Fruit fly (Drosophila melanogaster) whole organism, embryonic: ENCODE data around the gene CG6738.

ENCODE experiments used
- Adf1 ChIP-seq: fragments of 200-800 bp; sonication (Bioruptor generic); IDR thresholded peaks from 2 replicates; pipeline ENCODE4 v1.3.6; 2022; ENCODE audit warnings: missing biosample characterization, missing genetic modification characterization
- Asciz ChIP-seq: fragments of 200-800 bp; sonication (Bioruptor generic); optimal IDR thresholded peaks from 2 replicates; lab custom pipeline; 2017; ENCODE audit warnings: missing biosample characterization, mild to moderate bottlenecking, missing genetic modification characterization, missing genetic modification reagents
- CG10321 ChIP-seq: fragments of 200-800 bp; sonication (Bioruptor generic); IDR thresholded peaks from 2 replicates; pipeline ENCODE4 v1.3.6; 2022; ENCODE audit warnings: missing biosample characterization, missing genetic modification characterization
- CG11093 ChIP-seq: fragments of 200-800 bp; sonication (Bioruptor generic); IDR thresholded peaks from 3 replicates; pipeline ENCODE4 v1.3.6; 2022; ENCODE audit warnings: missing biosample characterization, missing genetic modification characterization
- CG11398 ChIP-seq: fragments of 200-800 bp; sonication (Bioruptor generic); optimal IDR thresholded peaks from 2 replicates; lab custom pipeline; 2016; ENCODE audit warnings: missing biosample characterization, missing genetic modification characterization
- CG11723 ChIP-seq: fragments of 200-800 bp; sonication (Bioruptor generic); optimal IDR thresholded peaks from 2 replicates; lab custom pipeline; 2017; ENCODE audit warnings: missing biosample characterization, mild to moderate bottlenecking, missing genetic modification characterization
- CG12391 ChIP-seq: fragments of 200-800 bp; sonication (Bioruptor generic); optimal IDR thresholded peaks from 3 replicates; lab custom pipeline; 2018; ENCODE audit warnings: missing biosample characterization, mild to moderate bottlenecking, missing genetic modification characterization, moderate library complexity
- CG12659 ChIP-seq: fragments of 200-800 bp; sonication (Bioruptor generic); optimal IDR thresholded peaks from 3 replicates; lab custom pipeline; 2017; ENCODE audit warnings: mild to moderate bottlenecking, missing biosample characterization, missing genetic modification reagents, missing genetic modification characterization
- CG13287 ChIP-seq: fragments of 200-800 bp; sonication (Bioruptor generic); IDR thresholded peaks from 2 replicates; pipeline ENCODE4 v1.3.6; 2022; ENCODE audit warnings: missing biosample characterization, missing genetic modification characterization; ENCODE audit not compliant: partially characterized antibody
- CG14050 ChIP-seq: fragments of 200-800 bp; sonication (Bioruptor generic); IDR thresholded peaks from 3 replicates; pipeline ENCODE4 v1.3.6; 2022; ENCODE audit warnings: missing biosample characterization, missing genetic modification characterization
- CG14667 ChIP-seq: fragments of 200-800 bp; sonication (Bioruptor generic); IDR thresholded peaks from 2 replicates; pipeline ENCODE4 v1.3.6; 2022; ENCODE audit warnings: missing biosample characterization, missing genetic modification characterization
- CG14710 ChIP-seq: fragments of 200-800 bp; sonication (Bioruptor generic); optimal IDR thresholded peaks from 3 replicates; lab custom pipeline; 2019; ENCODE audit warnings: missing biosample characterization, mild to moderate bottlenecking, missing genetic modification characterization, moderate library complexity
- CG1603 ChIP-seq: fragments of 200-800 bp; sonication (Bioruptor generic); optimal IDR thresholded peaks from 2 replicates; lab custom pipeline; 2019; ENCODE audit warnings: missing biosample characterization, mild to moderate bottlenecking, missing genetic modification characterization, moderate library complexity
- CG17612 ChIP-seq: fragments of 200-800 bp; sonication (Bioruptor generic); IDR thresholded peaks from 2 replicates; pipeline ENCODE4 v1.3.6; 2022; ENCODE audit warnings: missing biosample characterization, missing genetic modification characterization
- CG2712 ChIP-seq: fragments of 200-800 bp; optimal IDR thresholded peaks from 3 replicates; lab custom pipeline; 2019; ENCODE audit warnings: missing biosample characterization, mild to moderate bottlenecking, missing genetic modification characterization, moderate library complexity
- CG31441 ChIP-seq: fragments of 200-800 bp; sonication (Bioruptor generic); IDR thresholded peaks from 2 replicates; pipeline ENCODE4 v1.3.6; 2022; ENCODE audit warnings: missing biosample characterization, missing genetic modification characterization
- CG33557 ChIP-seq: fragments of 200-800 bp; sonication (Bioruptor generic); optimal IDR thresholded peaks from 2 replicates; lab custom pipeline; 2019; ENCODE audit warnings: missing biosample characterization, mild to moderate bottlenecking, missing genetic modification characterization, moderate library complexity
- CG34224 ChIP-seq: fragments of 200-800 bp; sonication (Bioruptor generic); IDR thresholded peaks from 3 replicates; pipeline ENCODE4 v1.3.6; 2022; ENCODE audit warnings: missing biosample characterization, missing genetic modification characterization; ENCODE audit not compliant: partially characterized antibody
- CG42726 ChIP-seq: fragments of 200-800 bp; sonication (Bioruptor generic); IDR thresholded peaks from 2 replicates; pipeline ENCODE4 v1.3.6; 2022; ENCODE audit warnings: missing biosample characterization, missing genetic modification characterization; ENCODE audit not compliant: partially characterized antibody
- CG8388 ChIP-seq: fragments of 200-800 bp; sonication (Bioruptor generic); optimal IDR thresholded peaks from 2 replicates; lab custom pipeline; 2019; ENCODE audit warnings: missing biosample characterization, mild to moderate bottlenecking, missing genetic modification characterization, moderate library complexity
- CG8924 ChIP-seq: fragments of 200-800 bp; optimal IDR thresholded peaks from 3 replicates; lab custom pipeline; 2019; ENCODE audit warnings: missing biosample characterization, mild to moderate bottlenecking, missing genetic modification characterization, moderate library complexity
- CG9797 ChIP-seq: fragments of 200-800 bp; sonication (Bioruptor generic); optimal IDR thresholded peaks from 3 replicates; lab custom pipeline; 2018; ENCODE audit warnings: missing biosample characterization, mild to moderate bottlenecking, missing genetic modification characterization
- CG9932 ChIP-seq: fragments of 200-800 bp; sonication (Bioruptor generic); IDR thresholded peaks from 2 replicates; pipeline ENCODE4 v1.3.6; 2022; ENCODE audit warnings: missing biosample characterization, missing genetic modification characterization
- CTCF ChIP-seq: fragments of 200-800 bp; sonication (Bioruptor generic); optimal IDR thresholded peaks from 2 replicates; lab custom pipeline; 2017; ENCODE audit warnings: missing biosample characterization, mild to moderate bottlenecking, missing genetic modification characterization, moderate library complexity
- Dip3 ChIP-seq: fragments of 200-800 bp; sonication (Bioruptor generic); optimal IDR thresholded peaks from 3 replicates; lab custom pipeline; 2016; ENCODE audit warnings: missing biosample characterization, missing genetic modification characterization
- E2f2 ChIP-seq: fragments of 200-800 bp; sonication (Bioruptor generic); IDR thresholded peaks from 2 replicates; pipeline ENCODE4 v1.3.6; 2022; ENCODE audit warnings: missing biosample characterization, missing genetic modification characterization
- HmgZ ChIP-seq: fragments of 200-800 bp; sonication (Bioruptor generic); optimal IDR thresholded peaks from 2 replicates; lab custom pipeline; 2018; ENCODE audit warnings: missing biosample characterization, mild to moderate bottlenecking, missing genetic modification characterization
- MBD-R2 ChIP-seq: fragments of 200-800 bp; sonication (Bioruptor generic); IDR thresholded peaks from 2 replicates; pipeline ENCODE4 v1.3.6; 2022; ENCODE audit warnings: missing biosample characterization, missing genetic modification characterization
- Med ChIP-seq: fragments of 200-800 bp; sonication (Bioruptor generic); peaks from one replicate; lab custom pipeline; 2016; ENCODE audit warnings: missing biosample characterization, missing genetic modification characterization, mild to moderate bottlenecking, inconsistent platforms, moderate library complexity
- Oaz ChIP-seq: fragments of 200-800 bp; sonication (Bioruptor generic); IDR thresholded peaks from 2 replicates; pipeline ENCODE4 v1.3.6; 2022; ENCODE audit warnings: missing biosample characterization, missing genetic modification characterization
- Oli ChIP-seq: fragments of 200-800 bp; sonication (Bioruptor generic); optimal IDR thresholded peaks from 2 replicates; lab custom pipeline; 2018; ENCODE audit warnings: missing biosample characterization, mild to moderate bottlenecking, missing genetic modification characterization, moderate library complexity
- PHDP ChIP-seq: fragments of 200-800 bp; sonication (Bioruptor generic); optimal IDR thresholded peaks from 3 replicates; lab custom pipeline; 2018; ENCODE audit warnings: missing biosample characterization, mild to moderate bottlenecking, missing genetic modification characterization, moderate library complexity
- Scr ChIP-seq: fragments of 200-800 bp; sonication (Bioruptor generic); IDR thresholded peaks from 2 replicates; pipeline ENCODE4 v1.3.6; 2022; ENCODE audit warnings: missing biosample characterization, missing genetic modification characterization; ENCODE audit not compliant: partially characterized antibody
- YL-1 ChIP-seq: fragments of 200-800 bp; sonication (Bioruptor generic); optimal IDR thresholded peaks from 3 replicates; lab custom pipeline; 2017; ENCODE audit warnings: missing biosample characterization, mild to moderate bottlenecking, missing genetic modification characterization
- bbx ChIP-seq: fragments of 200-800 bp; sonication (Bioruptor generic); IDR thresholded peaks from 2 replicates; pipeline ENCODE4 v1.3.6; 2022; ENCODE audit warnings: missing biosample characterization, missing genetic modification characterization; ENCODE audit not compliant: partially characterized antibody
- ci ChIP-seq: fragments of 200-800 bp; sonication (Bioruptor generic); IDR thresholded peaks from 3 replicates; pipeline ENCODE4 v1.3.6; 2022; ENCODE audit warnings: missing biosample characterization, missing genetic modification characterization
- gro ChIP-seq: fragments of 200-800 bp; sonication (Bioruptor generic); optimal IDR thresholded peaks from 2 replicates; lab custom pipeline; 2016; ENCODE audit warnings: missing biosample characterization, missing genetic modification characterization
- klu ChIP-seq: fragments of 200-800 bp; sonication (Bioruptor generic); IDR thresholded peaks from 2 replicates; pipeline ENCODE4 v1.3.6; 2022; ENCODE audit warnings: missing biosample characterization, missing genetic modification characterization
- knrl ChIP-seq: fragments of 200-800 bp; sonication (Bioruptor generic); IDR thresholded peaks from 3 replicates; pipeline ENCODE4 v1.3.6; 2022; ENCODE audit warnings: missing biosample characterization, missing genetic modification characterization; ENCODE audit not compliant: partially characterized antibody
- nerfin-1 ChIP-seq: fragments of 200-800 bp; sonication (Bioruptor generic); optimal IDR thresholded peaks from 3 replicates; lab custom pipeline; 2019; ENCODE audit warnings: missing biosample characterization, mild to moderate bottlenecking, missing genetic modification characterization, moderate library complexity
- prd ChIP-seq, 3 experiments: fragments of >200 bp in 2 of 3; fragments of 200-800 bp in 1 of 3; sonication (Bioruptor generic) in 1 of 3; optimal IDR thresholded peaks in 2 of 3; IDR thresholded peaks in 1 of 3; 2 replicates in 2 of 3; 3 replicates in 1 of 3; pipeline versions ENCODE4 v1.3.6 to Lab custom; 2017 to 2022; ENCODE audit warnings: missing biosample characterization in 1 of 3, missing genetic modification characterization in 1 of 3
- pzg ChIP-seq: fragments of 200-800 bp; sonication (Bioruptor generic); optimal IDR thresholded peaks from 3 replicates; lab custom pipeline; 2018; ENCODE audit warnings: missing biosample characterization, mild to moderate bottlenecking, missing genetic modification characterization, moderate library complexity
- rib ChIP-seq: fragments of 200-800 bp; sonication (Bioruptor generic); IDR thresholded peaks from 2 replicates; pipeline ENCODE4 v1.3.6; 2022; ENCODE audit warnings: missing biosample characterization, missing genetic modification characterization
- scrt ChIP-seq: fragments of 200-800 bp; sonication (Bioruptor generic); optimal IDR thresholded peaks from 2 replicates; lab custom pipeline; 2018; ENCODE audit warnings: missing biosample characterization, mild to moderate bottlenecking, missing genetic modification characterization, moderate library complexity
- sens ChIP-seq: fragments of 200-800 bp; sonication (Bioruptor generic); peaks from one replicate; lab custom pipeline; 2016; ENCODE audit warnings: missing biosample characterization, missing genetic modification characterization
- trem ChIP-seq: fragments of 200-800 bp; optimal IDR thresholded peaks from 3 replicates; lab custom pipeline; 2019; ENCODE audit warnings: missing biosample characterization, mild to moderate bottlenecking, missing genetic modification characterization, moderate library complexity
- unc-4 ChIP-seq: fragments of 200-800 bp; sonication (Bioruptor generic); IDR thresholded peaks from 2 replicates; pipeline ENCODE4 v1.3.6; 2022; ENCODE audit warnings: missing biosample characterization, missing genetic modification characterization; ENCODE audit not compliant: partially characterized antibody
- z ChIP-seq: fragments of 200-800 bp; sonication (Bioruptor generic); IDR thresholded peaks from 3 replicates; pipeline ENCODE4 v1.3.6; 2022; ENCODE audit warnings: missing biosample characterization, missing genetic modification characterization

Gene CG6738

dm6 chr3R:23126241-23127022 lies 27.1 kb downstream of the CG6738 start, which contains the start of gene CG31365 (continued):
- TF ChIP-seq rib (no peak), CG14667 (no peak), CG9932 (GFP tag; lab: Robert Waterston, UW) (no peak), CG31441 (no peak), CG12659 (GFP tag; lab: Kevin White, UChicago) (peak; percentile 41), E2f2 (GFP tag; lab: Robert Waterston, UW) (peak; percentile 46), CG17612 (GFP tag; lab: Robert Waterston, UW) (no peak), bbx (GFP tag; lab: Robert Waterston, UW) (no peak), CG8924 (tag; lab: Kevin White, UChicago) (peak; percentile 13), CG11093 (GFP tag; lab: Robert Waterston, UW) (no peak), PHDP (peak; percentile 1), Oaz (GFP tag; lab: Robert Waterston, UW) (no peak), CG14710 (tag; lab: Kevin White, UChicago) (peak; percentile 33), klu (GFP tag; lab: Robert Waterston, UW) (no peak), sens (no peak), HmgZ (tag; lab: Kevin White, UChicago) (peak; percentile 31), Scr (GFP tag; lab: Robert Waterston, UW) (peak; percentile 28; the same call in 1 of the 2 replicates), MBD-R2 (GFP tag; lab: Robert Waterston, UW) (peak; percentile 67), ci (GFP tag; lab: Robert Waterston, UW) (peak; percentile 24; the same call in 1 of the 3 replicates), unc-4 (GFP tag; lab: Robert Waterston, UW) (peak; percentile 46; the same call in 1 of the 2 replicates), YL-1 (GFP tag; lab: Kevin White, UChicago) (peak; percentile 75), gro (no peak), CG13287 (GFP tag; lab: Robert Waterston, UW) (peak; percentile 66), z (GFP tag; lab: Robert Waterston, UW) (no peak), Oli (no peak), CG8388 (GFP tag; lab: Kevin White, UChicago) (peak; percentile 33), Dip3 (GFP tag; lab: Kevin White, UChicago) (no peak), Adf1 (GFP tag; lab: Robert Waterston, UW) (no peak), CG10321 (peak; percentile 11; the same call in 1 of the 2 replicates), pzg (peak; percentile 30), prd (optimal IDR thresholded peaks at IDR 0.05; lab: Kevin White, UChicago) (no peak), prd (GFP tag; IDR thresholded peaks at IDR 0.05; lab: Robert Waterston, UW) (no peak), Med (GFP tag; lab: Kevin White, UChicago) (peak; percentile 73), CG2712 (no peak), scrt (GFP tag; lab: Kevin White, UChicago) (no peak), CG11723 (GFP tag; lab: Kevin White, UChicago) (no peak), CG11398 (GFP tag; lab: Kevin White, UChicago) (no peak), CG12391 (tag; lab: Kevin White, UChicago) (peak; percentile 31), Asciz (GFP tag; lab: Kevin White, UChicago) (no peak), CG33557 (GFP tag; lab: Kevin White, UChicago) (peak; percentile 6), CG1603 (tag; lab: Kevin White, UChicago) (peak; percentile 40), knrl (GFP tag; lab: Robert Waterston, UW) (no peak), CG34224 (peak; percentile 41; the same call in 1 of the 3 replicates), nerfin-1 (peak; percentile 18), trem (tag; lab: Kevin White, UChicago) (peak; percentile 48), CG9797 (GFP tag; lab: Kevin White, UChicago) (peak; percentile 64), CG14050 (GFP tag; lab: Robert Waterston, UW) (no peak), CTCF (GFP tag; lab: Kevin White, UChicago) (peak; percentile 3), CG42726 (GFP tag; lab: Robert Waterston, UW) (no peak)
